Fruit fly (Drosophila melanogaster): ENCODE data around the gene CG9459.

DNA sequence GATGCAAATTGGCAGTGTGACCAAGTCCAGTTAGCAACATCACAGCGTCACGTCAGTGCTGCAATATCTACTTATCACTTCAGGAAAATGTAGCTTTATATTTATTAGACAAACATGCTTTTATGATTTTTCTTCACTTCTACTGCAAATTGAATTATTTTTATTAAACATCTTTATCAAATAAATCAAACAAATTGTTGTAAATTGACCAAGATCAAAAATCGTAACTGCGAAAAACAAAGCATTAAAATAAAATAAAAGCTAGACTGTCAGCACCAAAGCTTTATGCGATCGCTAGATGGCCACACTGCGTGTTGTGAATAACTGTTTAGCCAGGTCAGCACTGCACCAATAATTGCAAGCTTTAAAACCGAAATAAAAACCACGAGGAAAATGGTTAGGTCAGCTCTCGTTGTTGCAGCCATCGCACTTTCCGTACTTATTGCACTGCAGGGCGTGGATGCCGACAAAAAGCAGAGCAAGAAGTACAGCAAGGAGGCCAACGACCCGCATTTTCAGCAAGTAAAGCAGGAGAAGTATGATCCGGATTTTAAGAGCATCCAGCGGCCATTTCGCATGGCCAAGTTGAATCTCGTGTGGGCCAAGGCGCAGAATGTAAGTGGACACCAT, 26.9 kb downstream of the CG9459 start, which contains the start of the genes CG12945 and CG8507:
- TF ChIP-seq Neu2 (GFP tag; optimal IDR thresholded peaks at IDR 0.05; ENCODE audit: borderline replicate concordance) (no peak), Deaf1 (tag; optimal IDR thresholded peaks at IDR 0.05) (no peak), dimm (GFP tag; IDR thresholded peaks at IDR 0.05) (no peak), CG14860 (GFP tag; IDR thresholded peaks at IDR 0.05; ENCODE audit: partially characterized antibody) (no peak), jing (GFP tag; optimal IDR thresholded peaks at IDR 0.05) (no peak), CG16863 (GFP tag; optimal IDR thresholded peaks at IDR 0.05) (no peak), fru (optimal IDR thresholded peaks at IDR 0.05) (no peak)

Measured in whole organism, embryonic.